Fruit fly (Drosophila melanogaster): Measurements from ENCODE around the gene wgn.

DNA sequence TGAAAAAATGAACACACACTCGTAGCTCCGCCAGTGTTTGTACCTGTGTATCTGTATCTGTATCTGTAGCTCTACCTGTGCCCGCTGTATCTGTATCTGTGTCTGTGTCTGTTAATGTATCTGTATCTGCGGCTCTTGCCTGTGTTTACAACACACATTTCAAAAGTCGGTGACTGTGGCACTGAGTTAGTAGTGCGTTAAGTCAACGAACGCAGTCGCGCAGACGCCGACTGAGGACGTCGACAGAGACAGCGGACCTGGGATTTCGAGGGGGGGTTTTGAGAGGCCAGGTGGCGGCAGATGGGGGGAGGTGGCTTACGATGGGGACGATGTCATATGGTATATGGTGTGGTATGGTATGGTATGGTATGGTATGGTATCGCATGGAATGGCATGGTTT, 33.6 kb upstream of the wgn start:
- TF ChIP-seq Hr38 (GFP tag; optimal IDR thresholded peaks at IDR 0.05) (no peak), CG8632 (GFP tag; optimal IDR thresholded peaks at IDR 0.05) (no peak), CG16779 (tag; optimal IDR thresholded peaks at IDR 0.05) (no peak)
